Worm (Caenorhabditis elegans) whole organism, dauer: ENCODE results near the gene Y43D4A.1.

ENCODE experiments used
- unc-62 ChIP-seq: sonication (generic microtip); optimal IDR thresholded peaks from 2 replicates; lab custom pipeline; 2017; ENCODE audit warnings: missing biosample characterization, missing genetic modification reagents, missing genetic modification characterization

The Y43D4A.1 gene

DNA sequence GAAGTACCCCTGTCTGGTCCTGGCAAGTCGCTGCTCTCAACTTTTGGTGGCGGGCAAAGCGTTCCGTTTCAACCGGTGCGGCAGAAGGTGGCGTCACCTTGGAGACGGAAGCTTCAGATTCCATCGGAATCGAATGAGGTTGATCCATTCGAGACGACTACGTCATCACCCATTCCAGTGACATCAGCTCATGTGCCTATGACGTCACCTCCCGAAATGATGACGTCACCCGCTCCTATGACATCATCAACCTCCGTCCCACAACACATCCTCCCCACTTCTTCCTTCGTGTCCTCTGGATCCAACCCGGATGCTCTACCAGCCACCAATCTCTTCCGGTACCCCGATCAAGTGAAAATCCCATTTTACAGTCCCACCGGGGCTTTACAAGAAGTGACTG is 33.3 kb downstream of the Y43D4A.1 start:
- no peak for TF ChIP-seq unc-62 (GFP tag; lab: Kevin White, UChicago)

DNA sequence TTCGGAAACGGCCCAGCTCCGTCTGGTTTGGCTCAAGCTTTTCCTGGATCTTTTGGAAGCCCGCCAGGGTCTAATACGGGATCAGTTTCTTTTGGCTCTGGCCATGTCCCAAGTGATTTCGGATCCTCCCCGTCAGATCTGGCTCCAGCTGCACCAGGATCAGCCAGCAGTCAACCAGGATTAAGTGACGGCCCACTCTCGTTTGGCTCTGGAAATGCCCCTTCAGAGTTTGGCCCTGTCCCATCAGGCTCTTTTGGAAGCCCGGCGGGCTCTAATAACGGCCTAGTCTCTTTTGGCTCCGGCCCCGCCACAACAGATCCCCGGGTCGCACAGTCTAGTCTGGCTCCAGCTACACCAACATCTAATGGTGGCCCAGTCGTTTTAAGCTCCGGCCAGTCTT is 34.1 kb downstream of the Y43D4A.1 start:
- TF ChIP-seq unc-62 (GFP tag; lab: Kevin White, UChicago) = no peak

DNA sequence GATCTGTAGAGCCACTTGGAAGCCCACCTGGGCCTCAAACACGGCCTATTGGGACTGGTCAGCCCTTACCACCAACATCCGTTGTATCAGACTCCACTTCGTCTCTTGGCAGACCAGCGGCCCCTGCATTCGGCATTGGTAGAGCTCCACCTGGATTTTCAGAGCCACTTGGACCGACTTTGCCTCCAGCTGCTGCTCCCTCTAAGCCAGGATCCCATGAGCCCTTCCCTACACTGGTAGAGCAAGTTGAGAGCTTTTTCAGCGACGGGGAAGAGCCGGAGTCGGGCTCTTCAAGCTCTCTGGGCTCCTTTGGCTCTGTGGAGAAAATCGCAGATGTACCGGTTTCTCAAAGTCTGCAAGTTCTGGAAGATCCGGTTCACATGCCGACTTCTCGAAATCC is 35.0 kb downstream of the Y43D4A.1 start:
- TF ChIP-seq unc-62 (GFP tag; lab: Kevin White, UChicago) = no peak

DNA sequence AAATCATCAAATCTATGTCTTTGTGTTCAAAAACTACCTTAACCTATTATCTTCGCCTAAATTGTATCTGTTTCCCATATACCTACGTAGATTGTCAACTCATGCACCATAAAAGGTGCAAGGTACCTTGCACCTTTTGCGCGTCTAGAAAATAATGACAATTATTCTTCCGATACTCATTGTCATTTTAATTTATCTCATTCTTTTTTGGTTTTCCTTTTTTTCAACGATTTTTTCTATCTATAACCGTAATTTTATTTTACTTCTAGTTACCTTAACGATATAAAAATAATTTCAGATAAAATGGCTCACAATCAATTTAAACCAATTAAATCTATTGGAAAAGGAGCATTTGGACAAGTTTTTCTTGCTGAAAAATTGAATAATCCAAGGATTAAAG is 43.4 kb downstream of the Y43D4A.1 start, which contains the start of gene Y43D4A.6:
TSS of gene Y43D4A.6 (plus strand) at position 301 of the 400 bp plus-strand sequence.
- no peak for TF ChIP-seq unc-62 (GFP tag; lab: Kevin White, UChicago)
